Worm (Caenorhabditis elegans) whole organism, late embryonic: ENCODE results near the gene eff-1.

Experiments used
- C38D4.7 ChIP-seq: fragments of 200-800 bp; sonication (Bioruptor generic); optimal IDR thresholded peaks from 2 replicates; lab custom pipeline; 2018; ENCODE audit warnings: mild to moderate bottlenecking, missing genetic modification characterization, moderate library complexity, missing compliant biosample characterization
- K02D7.2 ChIP-seq: sonication (generic microtip); optimal IDR thresholded peaks from 2 replicates; lab custom pipeline; 2017; ENCODE audit warnings: mild to moderate bottlenecking, missing genetic modification characterization, missing compliant biosample characterization
- K09A11.1 ChIP-seq: sonication (generic microtip); optimal IDR thresholded peaks from 2 replicates; lab custom pipeline; 2017; ENCODE audit warnings: antibody characterized with exemption, mild to moderate bottlenecking, missing genetic modification characterization, missing compliant biosample characterization; ENCODE audit not compliant: insufficient read depth
- ama-1 ChIP-seq: fragments of 150-350 bp; optimal IDR thresholded peaks from 2 replicates; lab custom pipeline; 2014
- ceh-14 ChIP-seq: sonication (generic microtip); optimal IDR thresholded peaks from 2 replicates; lab custom pipeline; 2016; ENCODE audit warnings: missing genotype, missing genetic modification characterization, missing compliant biosample characterization
- ceh-18 ChIP-seq: sonication (generic microtip); optimal IDR thresholded peaks from 2 replicates; lab custom pipeline; 2016; ENCODE audit warnings: missing genetic modification characterization, missing compliant biosample characterization
- ceh-2 ChIP-seq: sonication (generic microtip); optimal IDR thresholded peaks from 2 replicates; lab custom pipeline; 2016; ENCODE audit warnings: missing genotype, missing genetic modification characterization, missing compliant biosample characterization
- ceh-22 ChIP-seq: sonication (generic microtip); optimal IDR thresholded peaks from 2 replicates; lab custom pipeline; 2017; ENCODE audit warnings: missing biosample characterization, missing genetic modification characterization
- ceh-24 ChIP-seq: sonication (generic microtip); optimal IDR thresholded peaks from 2 replicates; lab custom pipeline; 2016; ENCODE audit warnings: mild to moderate bottlenecking, missing genetic modification characterization, missing compliant biosample characterization
- ceh-30 ChIP-seq: fragments of 150-350 bp; optimal IDR thresholded peaks from 2 replicates; lab custom pipeline; 2014; ENCODE audit warnings: missing biosample characterization, missing genetic modification characterization
- ceh-48 ChIP-seq: sonication (generic microtip); optimal IDR thresholded peaks from 2 replicates; lab custom pipeline; 2016; ENCODE audit warnings: missing genetic modification characterization, inconsistent platforms, missing compliant biosample characterization
- che-1 ChIP-seq: sonication (generic microtip); optimal IDR thresholded peaks from 2 replicates; lab custom pipeline; 2016; ENCODE audit warnings: mild to moderate bottlenecking, missing genetic modification characterization, missing compliant biosample characterization
- dmd-4 ChIP-seq: sonication (generic microtip); optimal IDR thresholded peaks from 2 replicates; lab custom pipeline; 2016; ENCODE audit warnings: borderline replicate concordance, missing genetic modification characterization, missing compliant biosample characterization
- dve-1 ChIP-seq: sonication (generic microtip); optimal IDR thresholded peaks from 2 replicates; lab custom pipeline; 2017; ENCODE audit warnings: antibody characterized with exemption, mild to moderate bottlenecking, missing genetic modification characterization, missing compliant biosample characterization
- elt-2 ChIP-seq: sonication (generic microtip); optimal IDR thresholded peaks from 2 replicates; lab custom pipeline; 2016; ENCODE audit warnings: missing genetic modification reagents, missing genetic modification characterization, missing compliant biosample characterization
- elt-4 ChIP-seq: sonication (generic microtip); optimal IDR thresholded peaks from 2 replicates; lab custom pipeline; 2016; ENCODE audit warnings: missing genetic modification characterization, missing compliant biosample characterization
- ets-4 ChIP-seq: sonication (generic microtip); optimal IDR thresholded peaks from 2 replicates; lab custom pipeline; 2016; ENCODE audit warnings: missing genetic modification characterization, missing compliant biosample characterization
- fax-1 ChIP-seq: sonication (generic microtip); optimal IDR thresholded peaks from 2 replicates; lab custom pipeline; 2016; ENCODE audit warnings: missing genotype, missing genetic modification characterization, missing compliant biosample characterization
- hlh-15 ChIP-seq: sonication (generic microtip); optimal IDR thresholded peaks from 2 replicates; lab custom pipeline; 2016; ENCODE audit warnings: missing genetic modification characterization, missing compliant biosample characterization
- hlh-6 ChIP-seq: sonication (generic microtip); optimal IDR thresholded peaks from 2 replicates; lab custom pipeline; 2016; ENCODE audit warnings: missing genotype, missing genetic modification characterization, missing compliant biosample characterization
- hlh-8 ChIP-seq: sonication (generic microtip); optimal IDR thresholded peaks from 2 replicates; lab custom pipeline; 2016; ENCODE audit warnings: missing genotype, missing genetic modification characterization, missing compliant biosample characterization
- lin-11 ChIP-seq: fragments of 200-800 bp; sonication (Bioruptor generic); optimal IDR thresholded peaks from 2 replicates; lab custom pipeline; 2018; ENCODE audit warnings: mild to moderate bottlenecking, missing genetic modification characterization, missing compliant biosample characterization
- madf-2 ChIP-seq: sonication (generic microtip); optimal IDR thresholded peaks from 2 replicates; lab custom pipeline; 2017; ENCODE audit warnings: missing genetic modification characterization, missing compliant biosample characterization
- nfya-1 ChIP-seq: sonication (generic microtip); optimal IDR thresholded peaks from 2 replicates; lab custom pipeline; 2017; ENCODE audit warnings: missing genetic modification characterization, mild to moderate bottlenecking, missing compliant biosample characterization, antibody characterized with exemption, moderate library complexity
- nhr-11 ChIP-seq: fragments of 150-350 bp; optimal IDR thresholded peaks from 2 replicates; lab custom pipeline; 2014; ENCODE audit warnings: missing biosample characterization, missing genetic modification characterization
- nhr-232 ChIP-seq: sonication (generic microtip); optimal IDR thresholded peaks from 2 replicates; lab custom pipeline; 2016; ENCODE audit warnings: missing genetic modification characterization, missing compliant biosample characterization
- pha-4 ChIP-seq: fragments of 150-350 bp; optimal IDR thresholded peaks from 2 replicates; lab custom pipeline; 2018; ENCODE audit warnings: missing biosample characterization, missing genetic modification reagents, missing genetic modification characterization
- pqm-1 ChIP-seq: sonication (generic microtip); optimal IDR thresholded peaks from 2 replicates; lab custom pipeline; 2016; ENCODE audit warnings: missing genetic modification characterization, missing compliant biosample characterization
- rnt-1 ChIP-seq: sonication (generic microtip); optimal IDR thresholded peaks from 2 replicates; lab custom pipeline; 2016; ENCODE audit warnings: missing genetic modification characterization, missing compliant biosample characterization
- sdc-2 ChIP-seq: sonication (generic microtip); optimal IDR thresholded peaks from 2 replicates; lab custom pipeline; 2016; ENCODE audit warnings: missing genotype, missing genetic modification characterization, missing compliant biosample characterization
- syd-9 ChIP-seq: sonication (generic microtip); optimal IDR thresholded peaks from 2 replicates; lab custom pipeline; 2016; ENCODE audit warnings: mild to moderate bottlenecking, missing genetic modification characterization, moderate library complexity, missing compliant biosample characterization
- unc-3 ChIP-seq, 2 experiments: fragments of 200-800 bp in 1 of 2; sonication (Bioruptor generic) in 1 of 2; sonication (generic microtip) in 1 of 2; conservative IDR thresholded peaks in 1 of 2; optimal IDR thresholded peaks in 1 of 2; 2 replicates each; pipeline versions ENCODE4 v1.3.6 to Lab custom; 2016 to 2022; ENCODE audit warnings: missing compliant biosample characterization in 2 of 2, missing genetic modification characterization in 2 of 2, missing genetic modification reagents in 1 of 2
- unc-86 ChIP-seq: sonication (generic microtip); optimal IDR thresholded peaks from 2 replicates; lab custom pipeline; 2016; ENCODE audit warnings: missing genetic modification characterization, missing compliant biosample characterization

eff-1 gene

DNA sequence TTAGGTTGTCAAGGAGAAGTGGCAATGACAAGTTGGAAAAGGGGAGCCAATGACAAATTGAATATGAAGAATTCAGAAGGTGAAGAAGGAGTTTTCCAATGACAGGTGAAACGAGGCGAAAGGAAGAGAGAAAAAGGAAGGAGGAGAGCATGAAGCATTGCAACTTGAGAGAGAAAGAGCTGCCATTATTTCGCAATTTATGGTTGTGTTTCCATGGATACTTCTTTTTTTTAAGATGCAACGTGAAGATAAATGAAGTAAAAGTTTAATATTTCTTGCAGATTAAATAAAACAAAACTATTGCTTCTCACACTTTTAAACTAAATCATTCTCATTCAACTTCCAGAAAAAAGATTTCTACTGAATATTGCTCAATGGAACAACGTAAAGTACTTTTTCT lies 47.7 kb downstream of the eff-1 start, which contains the start of gene F49E12.8:
Gene F49E12.8, minus strand, starts transcription at position 101 of the 400 bp plus-strand sequence.
- TF ChIP-seq dmd-4 (no peak), ceh-30 (tag; lab: Kevin White, UChicago) (no peak), ceh-48 (tag; lab: Kevin White, UChicago) (no peak), hlh-8 (tag; lab: Kevin White, UChicago) (no peak), pqm-1 (tag; lab: Kevin White, UChicago) (no peak), syd-9 (tag; lab: Kevin White, UChicago) (no peak), fax-1 (tag; lab: Kevin White, UChicago) (no peak), madf-2 (tag; lab: Kevin White, UChicago) (no peak), sdc-2 (tag; lab: Kevin White, UChicago) (no peak), unc-3 (GFP tag; conservative IDR thresholded peaks at IDR 0.05; lab: Robert Waterston, UW) (no peak), unc-3 (tag; optimal IDR thresholded peaks at IDR 0.05; lab: Kevin White, UChicago) (no peak), K02D7.2 (tag; lab: Kevin White, UChicago) (no peak), K09A11.1 (tag; lab: Kevin White, UChicago) (no peak), ceh-2 (no peak), unc-86 (no peak), dve-1 (tag; lab: Kevin White, UChicago) (no peak), ceh-14 (tag; lab: Kevin White, UChicago) (no peak), nhr-232 (tag; lab: Kevin White, UChicago) (no peak), lin-11 (tag; lab: Kevin White, UChicago) (no peak), ama-1 (no peak), C38D4.7 (GFP tag; lab: Kevin White, UChicago) (no peak)

DNA sequence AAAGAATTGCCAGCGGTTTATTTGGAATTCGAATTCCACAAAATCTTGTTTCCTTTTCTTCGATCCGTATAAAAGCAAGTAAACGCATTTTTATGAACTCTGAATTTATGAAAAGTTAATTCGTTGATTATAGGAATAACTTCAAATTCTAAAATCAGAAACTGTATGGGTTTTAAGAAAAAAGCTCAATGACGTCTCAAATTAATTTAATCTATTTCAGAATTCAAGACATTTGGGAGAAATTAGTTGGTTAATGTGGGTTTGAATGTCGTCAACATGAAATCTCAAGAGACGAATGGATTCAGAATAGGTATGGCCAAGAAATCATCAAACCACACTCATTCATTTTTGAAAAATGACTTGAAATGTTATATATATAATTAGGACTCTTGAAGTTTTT lies 49.6 kb downstream of the eff-1 start, which contains the start of gene F49E12.7:
Gene F49E12.7, minus strand, starts transcription at position 101 of the 400 bp plus-strand sequence.
- TF ChIP-seq elt-4 (no peak), nhr-11 (tag; lab: Kevin White, UChicago) (no peak), ceh-22 (tag; lab: Kevin White, UChicago) (no peak), sdc-2 (tag; lab: Kevin White, UChicago) (no peak), ceh-18 (tag; lab: Kevin White, UChicago) (no peak)

DNA sequence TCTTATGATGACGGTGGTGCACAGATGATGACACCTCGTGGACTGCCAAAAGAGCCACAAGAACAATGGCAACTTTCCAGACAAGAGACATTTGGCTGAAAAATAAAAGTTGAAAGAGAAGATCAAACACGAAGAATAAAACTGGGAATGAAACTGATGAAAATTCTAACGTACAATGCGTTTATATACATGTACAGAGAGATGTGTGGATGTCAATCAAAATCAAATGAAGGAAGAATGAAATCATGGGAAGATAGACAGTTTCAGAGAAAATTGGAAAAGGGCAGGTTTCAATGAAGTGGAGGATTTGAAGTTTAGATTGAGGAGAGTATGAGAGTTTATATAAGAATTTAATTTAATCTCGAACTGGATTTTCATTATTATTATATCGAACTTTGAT lies 52.6 kb downstream of the eff-1 start, which contains the start of gene dod-23:
Gene dod-23, minus strand, starts transcription at position 101 of the 400 bp plus-strand sequence.
- TF ChIP-seq pha-4 (tag; lab: Kevin White, UChicago) (no peak), unc-86 (no peak), ceh-24 (tag; lab: Kevin White, UChicago) (no peak), syd-9 (tag; lab: Kevin White, UChicago) (no peak), hlh-15 (tag; lab: Kevin White, UChicago) (no peak), nhr-232 (tag; lab: Kevin White, UChicago) (no peak)

DNA sequence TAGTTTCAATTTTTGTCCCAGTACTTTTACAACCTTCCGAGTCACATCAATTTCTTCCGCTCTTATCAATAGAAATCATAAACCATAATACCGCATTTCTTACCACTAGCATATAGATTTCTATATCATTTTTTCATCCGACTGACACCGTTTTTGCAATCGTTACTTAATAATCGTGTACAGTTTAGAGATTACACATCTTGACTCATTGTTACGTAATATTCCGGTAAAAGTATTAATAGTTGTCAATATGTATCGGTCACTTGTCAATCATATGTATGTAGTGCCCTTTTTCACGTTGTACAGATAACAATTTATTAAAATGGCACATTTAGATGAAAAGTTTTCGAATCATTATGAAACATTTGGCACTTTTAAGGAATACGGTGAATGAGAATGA lies 53.5 kb downstream of the eff-1 start:
- no peak for TF ChIP-seq hlh-6 (tag; lab: Kevin White, UChicago)
- no peak for TF ChIP-seq che-1 (tag; lab: Kevin White, UChicago)
- peak; percentile 41 for TF ChIP-seq elt-2 (tag; lab: Kevin White, UChicago)
- no peak for TF ChIP-seq nfya-1 (tag; lab: Kevin White, UChicago)
- no peak for TF ChIP-seq madf-2 (tag; lab: Kevin White, UChicago)
- no peak for TF ChIP-seq ets-4 (tag; lab: Kevin White, UChicago)
- no peak for TF ChIP-seq rnt-1
- TF ChIP-seq K02D7.2 (tag; lab: Kevin White, UChicago), result no peak
